Worm (Caenorhabditis elegans) whole organism, early embryonic: ENCODE results near the gene pdi-1.

Source experiments
- B0310.2 ChIP-seq: sonication (generic microtip); optimal IDR thresholded peaks from 2 replicates; lab custom pipeline; 2016; ENCODE audit warnings: mild to moderate bottlenecking, missing genetic modification characterization, missing compliant biosample characterization
- F13C5.2 ChIP-seq: sonication (generic microtip); optimal IDR thresholded peaks from 2 replicates; lab custom pipeline; 2017; ENCODE audit warnings: mild to moderate bottlenecking, missing genetic modification characterization, inconsistent platforms, missing compliant biosample characterization
- aly-1 ChIP-seq: sonication (generic microtip); optimal IDR thresholded peaks from 2 replicates; lab custom pipeline; 2016; ENCODE audit warnings: missing genetic modification characterization, missing compliant biosample characterization
- ama-1 ChIP-seq: fragments of 150-350 bp; optimal IDR thresholded peaks from 2 replicates; lab custom pipeline; 2014
- ceh-13 ChIP-seq: fragments of 200-800 bp; sonication (Bioruptor generic); optimal IDR thresholded peaks from 2 replicates; lab custom pipeline; 2018; ENCODE audit warnings: mild to moderate bottlenecking, missing genetic modification characterization, missing compliant biosample characterization
- flt-1 ChIP-seq: fragments of 200-800 bp; sonication (Bioruptor generic); IDR thresholded peaks from 2 replicates; pipeline ENCODE4 v1.3.6; 2022; ENCODE audit warnings: missing genetic modification characterization, missing compliant biosample characterization
- hmbx-1 ChIP-seq: sonication (generic microtip); optimal IDR thresholded peaks from 2 replicates; lab custom pipeline; 2016; ENCODE audit warnings: mild to moderate bottlenecking, missing genetic modification characterization, missing compliant biosample characterization
- hmg-4 ChIP-seq: fragments of 200-800 bp; sonication (Bioruptor generic); optimal IDR thresholded peaks from 2 replicates; lab custom pipeline; 2018; ENCODE audit warnings: mild to moderate bottlenecking, missing genetic modification characterization, missing compliant biosample characterization
- pes-1 ChIP-seq: fragments of 200-800 bp; sonication (Bioruptor generic); IDR thresholded peaks from 2 replicates; pipeline ENCODE4 v1.3.6; 2022; ENCODE audit warnings: missing genetic modification reagents, missing genetic modification characterization, missing compliant biosample characterization
- scrt-1 ChIP-seq: fragments of 200-800 bp; sonication (Bioruptor generic); IDR thresholded peaks from 2 replicates; pipeline ENCODE4 v1.3.6; 2022; ENCODE audit warnings: missing genetic modification characterization, missing compliant biosample characterization

ce11 chrIII:3706586-3706985 lies 5.3 kb upstream of the pdi-1 start, which contains the start of gene dph-1:
- TF ChIP-seq hmg-4 (no peak), B0310.2 (tag; lab: Kevin White, UChicago) (no peak), F13C5.2 (tag; lab: Kevin White, UChicago) (no peak), ama-1 (lab: Kevin White, UChicago) (no peak), pes-1 (GFP tag; lab: Robert Waterston, UW) (no peak), aly-1 (tag; lab: Kevin White, UChicago) (no peak), flt-1 (GFP tag; lab: Robert Waterston, UW) (no peak), scrt-1 (GFP tag; lab: Robert Waterston, UW) (no peak), hmbx-1 (no peak), ceh-13 (no peak)
